Worm (Caenorhabditis elegans): ENCODE data around the gene Y38E10A.8.

The Y38E10A.8 gene

DNA sequence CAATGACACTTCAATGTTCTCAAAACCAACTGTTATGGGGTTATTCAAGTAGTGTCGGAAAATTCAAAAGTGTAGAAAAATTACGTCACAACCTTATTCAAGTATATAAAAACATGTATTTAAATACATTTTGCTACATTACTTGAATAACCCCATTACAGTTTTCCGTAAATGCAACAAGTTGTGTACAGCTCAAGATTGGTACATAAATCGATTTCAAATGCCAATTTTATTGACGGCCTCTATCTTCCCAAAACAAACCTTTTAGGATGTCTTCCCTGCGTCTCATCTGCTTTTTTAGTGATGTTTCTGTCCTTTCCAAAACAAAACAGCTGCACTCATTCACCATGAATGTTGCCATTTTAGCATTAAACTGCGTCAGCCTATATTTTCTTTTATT lies 22.4 kb downstream of the Y38E10A.8 start, which contains the start of gene Y38E10A.28:
Y38E10A.28 (plus strand) TSS at position 301 of the 400 bp plus-strand sequence.
- no peak for TF ChIP-seq lsy-2 (tag; optimal IDR thresholded peaks at IDR 0.05)
- TF ChIP-seq lin-14 (GFP tag; optimal IDR thresholded peaks at IDR 0.05) = no peak
- no peak for TF ChIP-seq ceh-90 (tag; optimal IDR thresholded peaks at IDR 0.05)
- no peak for TF ChIP-seq xbp-1 (tag; optimal IDR thresholded peaks at IDR 0.05)
- no peak for TF ChIP-seq grh-1 (GFP tag; IDR thresholded peaks at IDR 0.05)
- TF ChIP-seq sox-4 (tag; optimal IDR thresholded peaks at IDR 0.05) = no peak
- no peak for TF ChIP-seq C34B4.2 (tag; optimal IDR thresholded peaks at IDR 0.05)
- TF ChIP-seq zag-1 (tag; optimal IDR thresholded peaks at IDR 0.05) = no peak
- TF ChIP-seq F16B12.6 (tag; optimal IDR thresholded peaks at IDR 0.05) = no peak
- no peak for TF ChIP-seq ceh-8 (GFP tag; optimal IDR thresholded peaks at IDR 0.05)
- TF ChIP-seq mef-2 (tag; optimal IDR thresholded peaks at IDR 0.05) = no peak
- TF ChIP-seq vab-15 (tag; optimal IDR thresholded peaks at IDR 0.05) = no peak
- no peak for TF ChIP-seq nhr-20 (tag; optimal IDR thresholded peaks at IDR 0.05)
- TF ChIP-seq isw-1 (GFP tag; IDR thresholded peaks at IDR 0.05) = no peak
- TF ChIP-seq elt-2 (tag; optimal IDR thresholded peaks at IDR 0.05) = no peak
- TF ChIP-seq unc-98 (GFP tag; IDR thresholded peaks at IDR 0.05) = no peak

- TF ChIP-seq efl-1 (optimal IDR thresholded peaks at IDR 0.05) (no peak), efl-1 (GFP tag; optimal IDR thresholded peaks at IDR 0.05 in 1 of 2) (peak in 1 of 2 experiments; percentile 18), nhr-237 (tag; optimal IDR thresholded peaks at IDR 0.05) (no peak), nhr-85 (tag) (peak; percentile 53)
Measured at ce11 chrII:12630888-12631287, 23.9 kb downstream of the Y38E10A.8 start, which contains the start of gene Y38E10A.34. Y38E10A.34 (plus strand) TSS chrII:12631188.

ce11 chrII:12634749-12635318 lies 27.8 kb downstream of the Y38E10A.8 start, which contains the start of gene Y38E10A.17:
Y38E10A.17 (minus strand) TSS chrII:12634799.
- no peak for TF ChIP-seq vab-15 (tag; optimal IDR thresholded peaks at IDR 0.05)
- TF ChIP-seq nhr-237 (tag; optimal IDR thresholded peaks at IDR 0.05) = no peak
- TF ChIP-seq pag-3 (tag; optimal IDR thresholded peaks at IDR 0.05; ENCODE audit: borderline replicate concordance, insufficient read depth) = no peak
- TF ChIP-seq lsy-2 (tag; optimal IDR thresholded peaks at IDR 0.05) = no peak
- peak; percentile 67 for TF ChIP-seq nhr-85 (tag)
- TF ChIP-seq nhr-19 (GFP tag; conservative IDR thresholded peaks at IDR 0.05) = no peak
- TF ChIP-seq sptf-1 (tag; optimal IDR thresholded peaks at IDR 0.05) = no peak
- no peak for TF ChIP-seq tbx-2 (tag; optimal IDR thresholded peaks at IDR 0.05)

DNA sequence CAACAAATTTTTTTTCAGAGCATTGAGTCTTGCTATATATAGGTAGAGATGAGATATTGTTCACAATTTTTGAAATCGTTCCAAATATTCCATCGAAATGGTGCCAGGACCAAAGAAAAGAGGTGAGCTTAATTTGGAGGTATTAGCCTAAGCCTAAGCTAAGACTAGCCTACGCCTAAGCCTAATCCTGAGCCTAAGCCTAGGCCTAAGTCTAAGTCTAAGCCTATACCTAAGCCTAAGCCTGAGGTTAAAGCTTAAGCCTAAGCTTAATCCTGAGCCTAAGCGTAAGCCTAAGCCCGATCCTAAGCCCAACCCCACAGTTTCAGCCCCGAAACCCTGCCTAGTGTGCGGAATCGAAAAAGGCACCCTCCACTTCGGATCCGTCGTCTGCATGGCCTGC lies 29.6 kb downstream of the Y38E10A.8 start, which contains the start of gene nhr-234:
nhr-234 (plus strand) TSS at position 77 of the 400 bp plus-strand sequence.
- TF ChIP-seq aly-2 (tag; optimal IDR thresholded peaks at IDR 0.05) = no peak
- TF ChIP-seq ceh-63 (GFP tag; optimal IDR thresholded peaks at IDR 0.05) = no peak
- no peak for TF ChIP-seq lin-39 (tag; optimal IDR thresholded peaks at IDR 0.05)
- TF ChIP-seq swsn-7 (tag; optimal IDR thresholded peaks at IDR 0.05) = no peak
- no peak for TF ChIP-seq tlp-1 (tag; optimal IDR thresholded peaks at IDR 0.05)
- TF ChIP-seq ceh-90 (tag; optimal IDR thresholded peaks at IDR 0.05) = no peak
- no peak for TF ChIP-seq elt-3 (tag; optimal IDR thresholded peaks at IDR 0.05)
- TF ChIP-seq ets-5 (GFP tag; IDR thresholded peaks at IDR 0.05) = no peak
- no peak for TF ChIP-seq efl-3 (GFP tag; optimal IDR thresholded peaks at IDR 0.05)
- TF ChIP-seq lin-15B (tag; optimal IDR thresholded peaks at IDR 0.05) = no peak
- no peak for TF ChIP-seq hlh-17 (GFP tag; optimal IDR thresholded peaks at IDR 0.05; ENCODE audit: borderline replicate concordance)

DNA sequence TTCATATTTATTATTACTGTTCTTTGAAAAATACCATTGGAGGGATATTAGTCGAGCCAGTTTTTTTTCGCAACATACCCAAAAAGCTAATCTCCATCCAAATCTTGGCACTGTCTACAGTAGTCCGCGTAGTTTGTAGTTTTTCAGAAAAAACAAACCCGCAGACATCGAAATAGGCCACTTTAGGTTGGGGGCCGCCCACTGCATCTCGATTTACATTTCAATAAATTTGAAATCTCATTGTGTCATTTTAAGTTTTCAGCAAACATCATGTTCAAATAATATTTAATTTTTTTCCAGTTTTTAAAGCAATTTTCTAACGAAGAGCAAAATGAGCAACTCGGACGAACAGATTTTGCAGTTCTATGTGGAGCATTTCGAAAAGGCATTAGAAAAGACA lies 33.4 kb downstream of the Y38E10A.8 start, which contains the start of gene nhr-235:
nhr-235 (plus strand) TSS at position 301 of the 400 bp plus-strand sequence.
- TF ChIP-seq ama-1 (optimal IDR thresholded peaks at IDR 0.05) (no peak), unc-130 (tag; optimal IDR thresholded peaks at IDR 0.05) (no peak), snpc-4 (tag; optimal IDR thresholded peaks at IDR 0.05) (no peak)

Measured in whole organism, L1 larva.